Worm (Caenorhabditis elegans): ENCODE data around the gene F56H9.8.

Gene F56H9.8

DNA sequence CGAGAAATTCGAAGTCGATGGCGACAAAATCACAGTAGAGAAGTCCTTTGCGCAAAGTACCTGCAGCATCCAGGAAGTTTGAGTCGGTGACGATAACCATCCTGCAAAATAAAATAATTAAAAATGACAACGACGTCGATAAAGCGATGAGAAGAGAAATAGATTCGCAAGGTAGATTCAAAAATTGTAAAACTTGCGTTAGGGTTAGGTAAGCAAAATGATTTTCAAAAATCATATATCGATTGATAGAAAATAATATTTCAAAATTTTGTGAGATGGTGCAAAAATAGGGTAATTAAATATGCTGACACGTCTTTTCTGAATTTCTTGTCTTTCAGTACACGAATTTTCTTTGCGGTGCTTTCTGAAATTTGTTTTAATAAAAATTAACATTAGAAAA is 50.6 kb downstream of the F56H9.8 start, which contains the start of gene parn-1:
TSS of gene parn-1 (minus strand) at position 101 of the 400 bp plus-strand sequence.
- TF ChIP-seq hnd-1 (tag; optimal IDR thresholded peaks at IDR 0.05) (no peak), hmbx-1 (tag; optimal IDR thresholded peaks at IDR 0.05) (no peak), ets-7 (tag; optimal IDR thresholded peaks at IDR 0.05) (no peak), ama-1 (optimal IDR thresholded peaks at IDR 0.05) (no peak), ceh-13 (GFP tag; optimal IDR thresholded peaks at IDR 0.05) (no peak), hmg-4 (GFP tag; optimal IDR thresholded peaks at IDR 0.05) (no peak), scrt-1 (GFP tag; IDR thresholded peaks at IDR 0.05) (no peak), flt-1 (GFP tag; IDR thresholded peaks at IDR 0.05) (no peak), aly-1 (tag; optimal IDR thresholded peaks at IDR 0.05) (no peak), F13C5.2 (tag; optimal IDR thresholded peaks at IDR 0.05) (no peak), pes-1 (GFP tag; IDR thresholded peaks at IDR 0.05) (no peak), tbx-11 (GFP tag; IDR thresholded peaks at IDR 0.05) (no peak), B0310.2 (tag; optimal IDR thresholded peaks at IDR 0.05) (no peak), ceh-36 (tag; optimal IDR thresholded peaks at IDR 0.05) (no peak), tbx-37 (GFP tag; conservative IDR thresholded peaks at IDR 0.05) (no peak), sea-1 (GFP tag; conservative IDR thresholded peaks at IDR 0.05) (no peak), tra-4 (tag; optimal IDR thresholded peaks at IDR 0.05) (no peak)

DNA sequence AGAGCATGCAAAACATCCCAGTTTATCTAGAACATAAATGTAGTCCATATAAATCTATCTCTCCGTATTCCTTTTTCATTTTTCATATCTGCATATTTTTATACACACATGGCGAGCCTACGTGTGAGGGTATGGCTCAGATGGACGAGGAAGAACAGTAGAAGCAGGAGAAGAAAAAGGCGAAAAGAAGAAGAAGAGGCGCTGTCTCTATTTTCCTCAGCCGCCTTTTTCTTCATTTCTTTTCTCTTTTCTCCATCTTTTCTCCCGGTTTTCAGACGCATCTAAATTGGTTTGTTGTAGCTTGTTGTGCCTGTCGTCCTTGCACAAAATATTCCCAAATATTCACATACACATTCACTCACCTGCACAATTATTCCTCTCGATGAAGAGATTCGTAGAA is 51.4 kb downstream of the F56H9.8 start, which contains the start of gene K10C8.4:
TSS of gene K10C8.4 (plus strand) at position 301 of the 400 bp plus-strand sequence.
- TF ChIP-seq aly-1 (tag; optimal IDR thresholded peaks at IDR 0.05) (no peak), ceh-36 (tag; optimal IDR thresholded peaks at IDR 0.05) (no peak), flt-1 (GFP tag; IDR thresholded peaks at IDR 0.05) (no peak), ets-7 (tag; optimal IDR thresholded peaks at IDR 0.05) (no peak), sea-1 (GFP tag; conservative IDR thresholded peaks at IDR 0.05) (no peak), hmbx-1 (tag; optimal IDR thresholded peaks at IDR 0.05) (no peak), B0310.2 (tag; optimal IDR thresholded peaks at IDR 0.05) (no peak), ama-1 (optimal IDR thresholded peaks at IDR 0.05) (no peak), ceh-13 (GFP tag; optimal IDR thresholded peaks at IDR 0.05) (no peak), tbx-37 (GFP tag; conservative IDR thresholded peaks at IDR 0.05) (no peak), hmg-4 (GFP tag; optimal IDR thresholded peaks at IDR 0.05) (no peak), hnd-1 (tag; optimal IDR thresholded peaks at IDR 0.05) (no peak), F13C5.2 (tag; optimal IDR thresholded peaks at IDR 0.05) (no peak), tra-4 (tag; optimal IDR thresholded peaks at IDR 0.05) (no peak), pes-1 (GFP tag; IDR thresholded peaks at IDR 0.05) (no peak), tbx-11 (GFP tag; IDR thresholded peaks at IDR 0.05) (no peak), scrt-1 (GFP tag; IDR thresholded peaks at IDR 0.05) (no peak)
